Worm (Caenorhabditis elegans): Measurements from ENCODE around the gene C04E12.2.

DNA sequence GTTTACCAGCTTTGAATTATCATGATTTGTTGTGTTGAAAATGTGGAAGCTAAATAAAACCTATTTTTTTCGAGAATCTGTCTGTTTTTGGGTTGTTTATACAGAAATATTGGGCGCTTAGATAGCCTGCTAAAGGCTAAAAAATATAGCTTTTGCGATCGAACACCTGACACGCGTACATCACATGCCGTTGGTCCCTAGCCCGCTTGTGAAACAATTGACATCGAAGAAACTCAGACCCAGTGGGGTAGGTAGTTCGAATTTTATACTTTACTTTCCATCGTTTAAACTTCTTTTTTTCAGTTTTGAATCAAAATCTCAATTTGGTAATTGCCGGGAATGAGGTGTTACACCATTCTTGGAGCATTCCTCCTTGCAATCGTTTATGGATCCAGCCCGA is 28.9 kb upstream of the C04E12.2 start, which contains the start of gene C17B7.4:
- TF ChIP-seq sox-4 (tag; optimal IDR thresholded peaks at IDR 0.05) (no peak), ceh-6 (GFP tag; optimal IDR thresholded peaks at IDR 0.05) (no peak), tbx-2 (tag; optimal IDR thresholded peaks at IDR 0.05) (no peak), ama-1 (optimal IDR thresholded peaks at IDR 0.05) (no peak), lin-11 (tag; optimal IDR thresholded peaks at IDR 0.05) (no peak), ceh-9 (tag; optimal IDR thresholded peaks at IDR 0.05) (no peak), dmd-4 (tag; optimal IDR thresholded peaks at IDR 0.05; ENCODE audit: borderline replicate concordance) (no peak), ceh-24 (tag; optimal IDR thresholded peaks at IDR 0.05) (no peak), fax-1 (tag; optimal IDR thresholded peaks at IDR 0.05) (no peak), C08G9.2 (tag; optimal IDR thresholded peaks at IDR 0.05) (no peak)
